ENCODE assay signal across 2 fruit fly cellular contexts in genomic region chr3L:11785291-11785690, dm6.
A peak's percentile ranks its signal among the peaks of the same experiment; 100 is the strongest.
TF ChIP-seq lines count a peak whose summit lies in the region.

No protein-coding gene starts in this region.

TF ChIP-seq in whole organism, adult, 20 proteins besides CTCF, POLR2A, EP300 and RAD21 (continued from another document):
- peak; percentile 71 for TF ChIP-seq CG33017 (tag; optimal IDR thresholded peaks at IDR 0.05; lab: Kevin White, UChicago)
TF ChIP-seq in whole organism, adult: peak in this region for 6.

TF ChIP-seq in whole organism, embryonic, 481 proteins besides CTCF, POLR2A, EP300 and RAD21 (continued from another document and continues in another):
- TF ChIP-seq Nf-YA (GFP tag; IDR thresholded peaks at IDR 0.05; lab: Robert Waterston, UW) (no peak), Taf1 (GFP tag; IDR thresholded peaks at IDR 0.05; lab: Robert Waterston, UW) (0 out of 2 replicates have a peak, but pooled peaks have one; percentile 15), sens-2 (GFP tag; IDR thresholded peaks at IDR 0.05; lab: Robert Waterston, UW) (no peak), CG30403 (GFP tag; optimal IDR thresholded peaks at IDR 0.05; lab: Kevin White, UChicago) (peak; percentile 36), CG2889 (GFP tag; IDR thresholded peaks at IDR 0.05; lab: Robert Waterston, UW) (0 out of 3 replicates have a peak, but pooled peaks have one; percentile 7), CG11696 (GFP tag; IDR thresholded peaks at IDR 0.05; lab: Robert Waterston, UW) (no peak), CG10462 (GFP tag; optimal IDR thresholded peaks at IDR 0.05; lab: Kevin White, UChicago) (no peak), Xbp1 (GFP tag; optimal IDR thresholded peaks at IDR 0.05; lab: Kevin White, UChicago) (peak; percentile 41), Pdp1 (GFP tag; optimal IDR thresholded peaks at IDR 0.05; lab: Kevin White, UChicago) (peak in 1 of 2 experiments; percentile 7), tna (GFP tag; IDR thresholded peaks at IDR 0.05; lab: Robert Waterston, UW; ENCODE audit: partially characterized antibody) (no peak), Dll (GFP tag; IDR thresholded peaks at IDR 0.05; lab: Robert Waterston, UW; ENCODE audit: partially characterized antibody) (no peak), nom (GFP tag; optimal IDR thresholded peaks at IDR 0.05; lab: Kevin White, UChicago) (no peak), Camta (GFP tag; optimal IDR thresholded peaks at IDR 0.05; lab: Kevin White, UChicago) (peak; percentile 19), CG34224 (GFP tag; IDR thresholded peaks at IDR 0.05; lab: Robert Waterston, UW; ENCODE audit: partially characterized antibody) (no peak), CG1024 (GFP tag; IDR thresholded peaks at IDR 0.05; lab: Robert Waterston, UW) (no peak), ap (GFP tag; IDR thresholded peaks at IDR 0.05; lab: Robert Waterston, UW) (no peak), pfk (GFP tag; optimal IDR thresholded peaks at IDR 0.05; lab: Kevin White, UChicago) (no peak), trh (GFP tag; optimal IDR thresholded peaks at IDR 0.05; lab: Kevin White, UChicago) (no peak), prd (optimal IDR thresholded peaks at IDR 0.05; lab: Kevin White, UChicago) (no peak), prd (GFP tag; IDR thresholded peaks at IDR 0.05; lab: Robert Waterston, UW) (peak; percentile 54; the same call in 2 of the 3 replicates), tio (GFP tag; optimal IDR thresholded peaks at IDR 0.05; lab: Kevin White, UChicago) (no peak), CG31441 (GFP tag; IDR thresholded peaks at IDR 0.05; lab: Robert Waterston, UW) (no peak), bigmax (GFP tag; optimal IDR thresholded peaks at IDR 0.05; lab: Kevin White, UChicago) (no peak), fd96Cb (tag; optimal IDR thresholded peaks at IDR 0.05; lab: Kevin White, UChicago) (peak; percentile 25), CG10366 (GFP tag; IDR thresholded peaks at IDR 0.05; lab: Robert Waterston, UW) (no peak; the same call in 1 of the 2 replicates), CG2202 (tag; optimal IDR thresholded peaks at IDR 0.05; lab: Kevin White, UChicago) (no peak), CG17385 (GFP tag; optimal IDR thresholded peaks at IDR 0.05; lab: Kevin White, UChicago) (no peak), p53 (GFP tag; optimal IDR thresholded peaks at IDR 0.05; lab: Kevin White, UChicago) (no peak), jumu (GFP tag; optimal IDR thresholded peaks at IDR 0.05; lab: Kevin White, UChicago) (no peak), Dp (GFP tag; optimal IDR thresholded peaks at IDR 0.05; lab: Kevin White, UChicago) (no peak), ATbp (GFP tag; optimal IDR thresholded peaks at IDR 0.05; lab: Kevin White, UChicago) (no peak), CG11398 (GFP tag; optimal IDR thresholded peaks at IDR 0.05; lab: Kevin White, UChicago) (no peak), CG13287 (GFP tag; IDR thresholded peaks at IDR 0.05; lab: Robert Waterston, UW; ENCODE audit: partially characterized antibody) (no peak), nau (GFP tag; optimal IDR thresholded peaks at IDR 0.05; lab: Kevin White, UChicago) (no peak), Usf (GFP tag; optimal IDR thresholded peaks at IDR 0.05; lab: Kevin White, UChicago) (no peak), Ssrp (tag; optimal IDR thresholded peaks at IDR 0.05; lab: Kevin White, UChicago) (no peak), CG17328 (GFP tag; IDR thresholded peaks at IDR 0.05; lab: Robert Waterston, UW) (peak; percentile 37; the same call in 1 of the 2 replicates), CG18764 (GFP tag; optimal IDR thresholded peaks at IDR 0.05; lab: Kevin White, UChicago) (no peak), CG1602 (GFP tag; optimal IDR thresholded peaks at IDR 0.05; lab: Kevin White, UChicago) (no peak), CG4617 (GFP tag; optimal IDR thresholded peaks at IDR 0.05; lab: Kevin White, UChicago; ENCODE audit: borderline replicate concordance) (no peak), Jarid2 (GFP tag; optimal IDR thresholded peaks at IDR 0.05; lab: Kevin White, UChicago) (no peak), Sry-δ (GFP tag; optimal IDR thresholded peaks at IDR 0.05; lab: Kevin White, UChicago) (peak; percentile 14), pita (GFP tag; optimal IDR thresholded peaks at IDR 0.05; lab: Kevin White, UChicago) (no peak), Side (GFP tag; optimal IDR thresholded peaks at IDR 0.05; lab: Kevin White, UChicago) (no peak), CG6765 (GFP tag; optimal IDR thresholded peaks at IDR 0.05; lab: Kevin White, UChicago) (no peak), run (tag; optimal IDR thresholded peaks at IDR 0.05; lab: Kevin White, UChicago) (no peak), CG30431 (GFP tag; optimal IDR thresholded peaks at IDR 0.05; lab: Kevin White, UChicago) (no peak), CG6175 (GFP tag; IDR thresholded peaks at IDR 0.05; lab: Robert Waterston, UW) (no peak), CG2678 (tag; optimal IDR thresholded peaks at IDR 0.05; lab: Kevin White, UChicago) (no peak), Blimp-1 (GFP tag; optimal IDR thresholded peaks at IDR 0.05; lab: Kevin White, UChicago) (no peak), CG17186 (GFP tag; optimal IDR thresholded peaks at IDR 0.05; lab: Kevin White, UChicago) (no peak), zen2 (GFP tag; IDR thresholded peaks at IDR 0.05; lab: Robert Waterston, UW; ENCODE audit: partially characterized antibody) (no peak), Neu2 (GFP tag; optimal IDR thresholded peaks at IDR 0.05; lab: Kevin White, UChicago; ENCODE audit: borderline replicate concordance) (no peak), ssp (GFP tag; IDR thresholded peaks at IDR 0.05; lab: Robert Waterston, UW) (0 out of 2 replicates have a peak, but pooled peaks have one; percentile 9), CG18599 (GFP tag; optimal IDR thresholded peaks at IDR 0.05; lab: Kevin White, UChicago) (peak; percentile 58), Deaf1 (tag; optimal IDR thresholded peaks at IDR 0.05; lab: Kevin White, UChicago) (no peak), crc (GFP tag; optimal IDR thresholded peaks at IDR 0.05; lab: Kevin White, UChicago) (no peak), Spps (tag; optimal IDR thresholded peaks at IDR 0.05; lab: Kevin White, UChicago) (no peak), CG31224 (GFP tag; IDR thresholded peaks at IDR 0.05; lab: Robert Waterston, UW) (peak; percentile 27; the same call in 1 of the 2 replicates), CG10654 (GFP tag; optimal IDR thresholded peaks at IDR 0.05; lab: Kevin White, UChicago) (no peak), CkIIα-i1 (GFP tag; IDR thresholded peaks at IDR 0.05; lab: Robert Waterston, UW) (no peak), tup (GFP tag; optimal IDR thresholded peaks at IDR 0.05; lab: Kevin White, UChicago) (no peak), Rfx (GFP tag; IDR thresholded peaks at IDR 0.05; lab: Robert Waterston, UW) (peak; percentile 79), sc (optimal IDR thresholded peaks at IDR 0.05; lab: Kevin White, UChicago) (no peak), sc (GFP tag; optimal IDR thresholded peaks at IDR 0.05; lab: Kevin White, UChicago) (no peak), HLHmδ (GFP tag; optimal IDR thresholded peaks at IDR 0.05; lab: Kevin White, UChicago) (no peak), da (GFP tag; optimal IDR thresholded peaks at IDR 0.05; lab: Kevin White, UChicago) (no peak), CG32532 (GFP tag; IDR thresholded peaks at IDR 0.05; lab: Robert Waterston, UW) (peak; percentile 78), CG8924 (tag; optimal IDR thresholded peaks at IDR 0.05; lab: Kevin White, UChicago) (no peak), CG1233 (GFP tag; optimal IDR thresholded peaks at IDR 0.05; lab: Kevin White, UChicago) (peak; percentile 28), CG14014 (GFP tag; IDR thresholded peaks at IDR 0.05; lab: Robert Waterston, UW) (0 out of 2 replicates have a peak, but pooled peaks have one; percentile 28), nerfin-1 (tag; optimal IDR thresholded peaks at IDR 0.05; lab: Kevin White, UChicago) (no peak), CG3847 (GFP tag; IDR thresholded peaks at IDR 0.05; lab: Robert Waterston, UW) (peak; percentile 46; the same call in 1 of the 2 replicates), danr (GFP tag; IDR thresholded peaks at IDR 0.05; lab: Robert Waterston, UW) (no peak), zfh2 (GFP tag; optimal IDR thresholded peaks at IDR 0.05; lab: Kevin White, UChicago) (peak; percentile 15), ato (GFP tag; IDR thresholded peaks at IDR 0.05; lab: Robert Waterston, UW; ENCODE audit: partially characterized antibody) (no peak), CG7372 (GFP tag; IDR thresholded peaks at IDR 0.05; lab: Robert Waterston, UW) (no peak), CG12744 (GFP tag; optimal IDR thresholded peaks at IDR 0.05; lab: Kevin White, UChicago) (no peak), Lpt (GFP tag; optimal IDR thresholded peaks at IDR 0.05; lab: Kevin White, UChicago) (no peak), CG10959 (GFP tag; IDR thresholded peaks at IDR 0.05; lab: Robert Waterston, UW) (no peak), CG14441 (GFP tag; IDR thresholded peaks at IDR 0.05; lab: Robert Waterston, UW) (peak; percentile 65), zf30C (GFP tag; optimal IDR thresholded peaks at IDR 0.05; lab: Kevin White, UChicago) (no peak), jing (GFP tag; optimal IDR thresholded peaks at IDR 0.05; lab: Kevin White, UChicago) (no peak), pzg (GFP tag; optimal IDR thresholded peaks at IDR 0.05; lab: Kevin White, UChicago) (no peak), jigr1 (GFP tag; IDR thresholded peaks at IDR 0.05; lab: Robert Waterston, UW) (no peak), CG15269 (tag; optimal IDR thresholded peaks at IDR 0.05; lab: Kevin White, UChicago) (no peak), crp (GFP tag; optimal IDR thresholded peaks at IDR 0.05; lab: Kevin White, UChicago) (no peak), CG4707 (GFP tag; optimal IDR thresholded peaks at IDR 0.05; lab: Kevin White, UChicago) (no peak), Bteb2 (GFP tag; optimal IDR thresholded peaks at IDR 0.05; lab: Kevin White, UChicago) (peak; percentile 15), ase (GFP tag; IDR thresholded peaks at IDR 0.05; lab: Robert Waterston, UW) (no peak), ken (GFP tag; IDR thresholded peaks at IDR 0.05; lab: Robert Waterston, UW) (no peak), kni (GFP tag; optimal IDR thresholded peaks at IDR 0.05; lab: Kevin White, UChicago) (no peak), TFAM (GFP tag; optimal IDR thresholded peaks at IDR 0.05; lab: Kevin White, UChicago) (no peak), Hr51 (GFP tag; optimal IDR thresholded peaks at IDR 0.05; lab: Kevin White, UChicago) (no peak), CG33557 (GFP tag; optimal IDR thresholded peaks at IDR 0.05; lab: Kevin White, UChicago) (no peak), esg (GFP tag; conservative IDR thresholded peaks at IDR 0.05; lab: Robert Waterston, UW) (peak; percentile 54), CG17361 (GFP tag; IDR thresholded peaks at IDR 0.05; lab: Robert Waterston, UW) (no peak), ac (GFP tag; optimal IDR thresholded peaks at IDR 0.05; lab: Kevin White, UChicago) (no peak), Aef1 (GFP tag; IDR thresholded peaks at IDR 0.05; lab: Robert Waterston, UW) (peak; percentile 39; the same call in 2 of the 3 replicates), ftz-f1 (GFP tag; optimal IDR thresholded peaks at IDR 0.05; lab: Kevin White, UChicago) (no peak), vnd (GFP tag; IDR thresholded peaks at IDR 0.05; lab: Robert Waterston, UW; ENCODE audit: partially characterized antibody) (no peak), Hsf (GFP tag; optimal IDR thresholded peaks at IDR 0.05; lab: Kevin White, UChicago) (peak; percentile 9), Max (GFP tag; optimal IDR thresholded peaks at IDR 0.05; lab: Kevin White, UChicago) (no peak), gcm (GFP tag; optimal IDR thresholded peaks at IDR 0.05; lab: Kevin White, UChicago) (no peak), gce (GFP tag; IDR thresholded peaks at IDR 0.05; lab: Robert Waterston, UW) (no peak), CG18011 (GFP tag; optimal IDR thresholded peaks at IDR 0.05; lab: Kevin White, UChicago) (no peak), CG12299 (tag; optimal IDR thresholded peaks at IDR 0.05; lab: Kevin White, UChicago) (no peak), unpg (GFP tag; optimal IDR thresholded peaks at IDR 0.05; lab: Kevin White, UChicago) (no peak), H2.0 (GFP tag; IDR thresholded peaks at IDR 0.05; lab: Robert Waterston, UW) (peak; percentile 20; the same call in 1 of the 2 replicates), tx (GFP tag; optimal IDR thresholded peaks at IDR 0.05; lab: Kevin White, UChicago) (no peak), CG12942 (GFP tag; optimal IDR thresholded peaks at IDR 0.05; lab: Kevin White, UChicago) (no peak), Eip74EF (GFP tag; optimal IDR thresholded peaks at IDR 0.05; lab: Kevin White, UChicago) (no peak), CG10321 (GFP tag; IDR thresholded peaks at IDR 0.05; lab: Robert Waterston, UW) (0 out of 2 replicates have a peak, but pooled peaks have one; percentile 21), Asciz (GFP tag; optimal IDR thresholded peaks at IDR 0.05; lab: Kevin White, UChicago) (no peak), CG32767 (GFP tag; IDR thresholded peaks at IDR 0.05; lab: Robert Waterston, UW) (peak; percentile 47; the same call in 1 of the 2 replicates), ewg (GFP tag; optimal IDR thresholded peaks at IDR 0.05; lab: Kevin White, UChicago) (no peak), CG34422 (GFP tag; IDR thresholded peaks at IDR 0.05; lab: Robert Waterston, UW) (0 out of 3 replicates have a peak, but pooled peaks have one; percentile 31), Fer2 (tag; optimal IDR thresholded peaks at IDR 0.05; lab: Kevin White, UChicago) (peak; percentile 7), nerfin-2 (GFP tag; IDR thresholded peaks at IDR 0.05; lab: Robert Waterston, UW; ENCODE audit: partially characterized antibody) (no peak), bbx (GFP tag; IDR thresholded peaks at IDR 0.05; lab: Robert Waterston, UW; ENCODE audit: partially characterized antibody) (no peak), Abd-B (GFP tag; optimal IDR thresholded peaks at IDR 0.05; lab: Kevin White, UChicago) (no peak), CG14965 (GFP tag; optimal IDR thresholded peaks at IDR 0.05; lab: Kevin White, UChicago; ENCODE audit: borderline replicate concordance) (no peak), Meics (GFP tag; optimal IDR thresholded peaks at IDR 0.05; lab: Kevin White, UChicago) (peak; percentile 68), grn (GFP tag; optimal IDR thresholded peaks at IDR 0.05; lab: Kevin White, UChicago) (no peak), CG17612 (GFP tag; IDR thresholded peaks at IDR 0.05; lab: Robert Waterston, UW) (no peak), Vsx1 (GFP tag; optimal IDR thresholded peaks at IDR 0.05; lab: Kevin White, UChicago) (no peak), Elba2 (GFP tag; optimal IDR thresholded peaks at IDR 0.05; lab: Kevin White, UChicago) (no peak), CG15514 (GFP tag; optimal IDR thresholded peaks at IDR 0.05; lab: Kevin White, UChicago) (no peak), HLH54F (GFP tag; optimal IDR thresholded peaks at IDR 0.05; lab: Kevin White, UChicago) (no peak), grau (tag; optimal IDR thresholded peaks at IDR 0.05; lab: Kevin White, UChicago) (peak; percentile 82), scrt (GFP tag; optimal IDR thresholded peaks at IDR 0.05; lab: Kevin White, UChicago) (no peak), fu2 (GFP tag; optimal IDR thresholded peaks at IDR 0.05; lab: Kevin White, UChicago) (no peak)
